Worm (Caenorhabditis elegans) whole organism, L3 larva: Measurements from ENCODE around the gene clh-1.

ENCODE experiments used
- R02D3.7 ChIP-seq: fragments of 150-350 bp; optimal IDR thresholded peaks from 2 replicates; lab custom pipeline; 2014; ENCODE audit warnings: missing biosample characterization, missing genetic modification characterization
- aly-2 ChIP-seq: fragments of 150-350 bp; optimal IDR thresholded peaks from 2 replicates; lab custom pipeline; 2014; ENCODE audit warnings: missing biosample characterization, missing genetic modification characterization
- ceh-16 ChIP-seq: sonication (generic microtip); optimal IDR thresholded peaks from 2 replicates; lab custom pipeline; 2017; ENCODE audit warnings: missing biosample characterization, missing genetic modification characterization
- ceh-28 ChIP-seq: fragments of 150-350 bp; optimal IDR thresholded peaks from 2 replicates; lab custom pipeline; 2014; ENCODE audit warnings: missing biosample characterization, missing genetic modification reagents, missing genetic modification characterization
- ceh-82 ChIP-seq: fragments of 150-350 bp; optimal IDR thresholded peaks from 2 replicates; lab custom pipeline; 2014; ENCODE audit warnings: missing biosample characterization, missing genetic modification characterization
- ceh-9 ChIP-seq: sonication (generic microtip); optimal IDR thresholded peaks from 2 replicates; lab custom pipeline; 2018; ENCODE audit warnings: missing biosample characterization, missing genetic modification characterization
- egl-27 ChIP-seq: sonication (generic microtip); optimal IDR thresholded peaks from 4 replicates; lab custom pipeline; 2017; ENCODE audit warnings: missing biosample characterization, missing genetic modification reagents, missing genetic modification characterization
- elt-1 ChIP-seq: fragments of 150-350 bp; optimal IDR thresholded peaks from 2 replicates; lab custom pipeline; 2014; ENCODE audit warnings: missing biosample characterization, missing genetic modification characterization
- elt-2 ChIP-seq: sonication (generic microtip); optimal IDR thresholded peaks from 2 replicates; lab custom pipeline; 2016; ENCODE audit warnings: missing genetic modification reagents, mild to moderate bottlenecking, missing genetic modification characterization, missing compliant biosample characterization
- elt-3 ChIP-seq, 3 experiments: fragments of 150-350 bp in 1 of 3; sonication (generic microtip) in 2 of 3; optimal IDR thresholded peaks; 2 replicates in 2 of 3; 4 replicates in 1 of 3; lab custom pipeline; 2014 to 2017; ENCODE audit warnings: missing biosample characterization in 3 of 3, missing genetic modification characterization in 3 of 3
- eor-1 ChIP-seq, 2 experiments: fragments of 150-350 bp; optimal IDR thresholded peaks; 2 replicates each; lab custom pipeline; 2014 to 2018; ENCODE audit warnings: missing biosample characterization in 2 of 2, missing genetic modification characterization in 2 of 2
- fkh-10 ChIP-seq: sonication (generic microtip); optimal IDR thresholded peaks from 2 replicates; lab custom pipeline; 2017; ENCODE audit warnings: missing biosample characterization, missing genetic modification reagents, missing genetic modification characterization
- fkh-2 ChIP-seq: fragments of 150-350 bp; optimal IDR thresholded peaks from 2 replicates; lab custom pipeline; 2014; ENCODE audit warnings: missing biosample characterization, missing genetic modification reagents, missing genetic modification characterization
- fos-1 ChIP-seq: fragments of 150-350 bp; optimal IDR thresholded peaks from 2 replicates; lab custom pipeline; 2014; ENCODE audit warnings: missing biosample characterization, missing genetic modification characterization
- hmg-11 ChIP-seq: sonication (generic microtip); optimal IDR thresholded peaks from 2 replicates; lab custom pipeline; 2016; ENCODE audit warnings: missing genetic modification characterization, missing compliant biosample characterization
- jun-1 ChIP-seq: fragments of 150-350 bp; optimal IDR thresholded peaks from 2 replicates; lab custom pipeline; 2014; ENCODE audit warnings: missing biosample characterization, missing genetic modification reagents, missing genetic modification characterization
- lin-15B ChIP-seq: fragments of 150-350 bp; optimal IDR thresholded peaks from 2 replicates; lab custom pipeline; 2014; ENCODE audit warnings: missing biosample characterization, missing genetic modification characterization
- lin-39 ChIP-seq: fragments of 150-350 bp; optimal IDR thresholded peaks from 2 replicates; lab custom pipeline; 2018; ENCODE audit warnings: missing biosample characterization, missing genetic modification reagents, missing genetic modification characterization
- mdl-1 ChIP-seq: fragments of 150-350 bp; optimal IDR thresholded peaks from 2 replicates; lab custom pipeline; 2014; ENCODE audit warnings: missing biosample characterization, missing genetic modification characterization
- mml-1 ChIP-seq: fragments of 150-350 bp; sonication (generic microtip); optimal IDR thresholded peaks from 3 replicates; lab custom pipeline; 2014; ENCODE audit warnings: missing biosample characterization, missing genetic modification characterization
- nfya-1 ChIP-seq: sonication (generic microtip); optimal IDR thresholded peaks from 2 replicates; lab custom pipeline; 2017; ENCODE audit warnings: missing genetic modification characterization, mild to moderate bottlenecking, missing compliant biosample characterization, antibody characterized with exemption, moderate library complexity; ENCODE audit not compliant: insufficient read depth
- nhr-11 ChIP-seq: fragments of 150-350 bp; optimal IDR thresholded peaks from 2 replicates; lab custom pipeline; 2014; ENCODE audit warnings: missing biosample characterization, missing genetic modification characterization
- nhr-12 ChIP-seq: fragments of 150-350 bp; optimal IDR thresholded peaks from 2 replicates; lab custom pipeline; 2014; ENCODE audit warnings: missing biosample characterization, missing genetic modification characterization
- nhr-23 ChIP-seq: fragments of 150-350 bp; optimal IDR thresholded peaks from 2 replicates; lab custom pipeline; 2014; ENCODE audit warnings: missing biosample characterization, missing genetic modification reagents, missing genetic modification characterization
- nhr-237 ChIP-seq: fragments of 150-350 bp; optimal IDR thresholded peaks from 2 replicates; lab custom pipeline; 2014; ENCODE audit warnings: missing biosample characterization, missing genetic modification characterization
- nhr-25 ChIP-seq: sonication (generic microtip); optimal IDR thresholded peaks from 2 replicates; lab custom pipeline; 2017; ENCODE audit warnings: missing biosample characterization, missing genetic modification characterization
- nhr-28 ChIP-seq: fragments of 150-350 bp; optimal IDR thresholded peaks from 2 replicates; lab custom pipeline; 2014; ENCODE audit warnings: missing biosample characterization, missing genetic modification characterization
- nhr-67 ChIP-seq: fragments of 150-350 bp; optimal IDR thresholded peaks from 2 replicates; lab custom pipeline; 2014; ENCODE audit warnings: missing biosample characterization, missing genetic modification characterization
- nhr-76 ChIP-seq: fragments of 150-350 bp; sonication (generic microtip); optimal IDR thresholded peaks from 5 replicates; lab custom pipeline; 2014; ENCODE audit warnings: missing biosample characterization, missing genetic modification characterization
- nhr-77 ChIP-seq: fragments of 150-350 bp; optimal IDR thresholded peaks from 2 replicates; lab custom pipeline; 2014; ENCODE audit warnings: missing biosample characterization, missing genetic modification characterization
- pha-4 ChIP-seq: fragments of 150-350 bp; optimal IDR thresholded peaks from 2 replicates; lab custom pipeline; 2014; ENCODE audit warnings: missing biosample characterization, missing genetic modification reagents, missing genetic modification characterization
- pqm-1 ChIP-seq: fragments of 150-350 bp; optimal IDR thresholded peaks from 2 replicates; lab custom pipeline; 2017; ENCODE audit warnings: missing biosample characterization, missing genetic modification characterization, inconsistent platforms
- sea-2 ChIP-seq: fragments of 150-350 bp; sonication (generic microtip); optimal IDR thresholded peaks from 4 replicates; lab custom pipeline; 2014; ENCODE audit warnings: missing biosample characterization, missing genetic modification reagents, missing genetic modification characterization
- tbx-2 ChIP-seq: sonication (generic microtip); optimal IDR thresholded peaks from 2 replicates; lab custom pipeline; 2016; ENCODE audit warnings: mild to moderate bottlenecking, missing genetic modification characterization, missing compliant biosample characterization
- unc-39 ChIP-seq: sonication (generic microtip); optimal IDR thresholded peaks from 4 replicates; lab custom pipeline; 2017; ENCODE audit warnings: missing biosample characterization, missing genetic modification characterization
- unc-62 ChIP-seq: fragments of 150-350 bp; sonication (generic microtip); optimal IDR thresholded peaks from 4 replicates; lab custom pipeline; 2014; ENCODE audit warnings: missing biosample characterization, missing genetic modification reagents, missing genetic modification characterization
- ztf-11 ChIP-seq: fragments of 150-350 bp; optimal IDR thresholded peaks from 2 replicates; lab custom pipeline; 2014; ENCODE audit warnings: missing biosample characterization, missing genetic modification characterization

clh-1 gene

DNA sequence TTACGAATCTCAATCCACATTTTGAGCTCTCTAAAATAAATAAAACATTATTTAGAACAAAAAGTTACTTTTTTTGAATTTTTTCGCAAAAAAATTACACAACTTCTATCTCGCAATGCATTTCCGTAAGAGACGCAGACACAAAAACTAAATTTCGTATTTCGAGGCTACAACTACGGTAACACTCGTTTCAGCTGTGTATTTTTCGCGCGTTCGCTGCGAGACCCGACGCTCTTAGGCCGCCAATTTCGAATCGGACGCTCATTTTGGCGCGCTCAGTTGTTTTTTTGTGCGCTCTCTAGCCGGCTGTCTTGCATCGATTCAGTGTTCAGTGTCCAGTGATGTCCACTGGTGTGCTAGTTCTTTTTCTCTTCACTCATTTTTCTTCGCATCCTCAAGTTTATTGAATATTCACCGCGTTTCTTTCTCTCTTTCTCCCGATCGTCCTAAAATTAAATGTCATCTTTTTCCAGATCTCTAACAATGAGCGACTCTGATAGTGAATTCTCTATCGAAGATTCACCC lies 18.5 kb upstream of the clh-1 start, which contains the start of the genes npp-3 and top-2 (continued):
- TF ChIP-seq ceh-82 (peak; percentile 77), nhr-25 (peak; percentile 97), ceh-9 (tag; lab: Kevin White, UChicago) (no peak), pha-4 (tag; lab: Kevin White, UChicago) (peak; percentile 98), mml-1 (no peak), mdl-1 (no peak), ztf-11 (tag; lab: Kevin White, UChicago) (no peak), elt-3 (tag; optimal IDR thresholded peaks at IDR 0.05; lab: Kevin White, UChicago) (no peak), fkh-2 (tag; lab: Kevin White, UChicago) (no peak), aly-2 (no peak), nhr-11 (tag; lab: Kevin White, UChicago) (peak; percentile 97), elt-2 (peak; percentile 69), tbx-2 (tag; lab: Kevin White, UChicago) (peak; percentile 75), nhr-76 (tag; lab: Kevin White, UChicago) (no peak), fos-1 (tag; lab: Kevin White, UChicago) (no peak), nhr-77 (tag; lab: Kevin White, UChicago) (peak; percentile 75), nfya-1 (tag; lab: Kevin White, UChicago) (peak; percentile 99), fkh-10 (peak; percentile 91), unc-39 (tag; lab: Kevin White, UChicago) (no peak), pqm-1 (tag; lab: Kevin White, UChicago) (peak; percentile 57)

DNA sequence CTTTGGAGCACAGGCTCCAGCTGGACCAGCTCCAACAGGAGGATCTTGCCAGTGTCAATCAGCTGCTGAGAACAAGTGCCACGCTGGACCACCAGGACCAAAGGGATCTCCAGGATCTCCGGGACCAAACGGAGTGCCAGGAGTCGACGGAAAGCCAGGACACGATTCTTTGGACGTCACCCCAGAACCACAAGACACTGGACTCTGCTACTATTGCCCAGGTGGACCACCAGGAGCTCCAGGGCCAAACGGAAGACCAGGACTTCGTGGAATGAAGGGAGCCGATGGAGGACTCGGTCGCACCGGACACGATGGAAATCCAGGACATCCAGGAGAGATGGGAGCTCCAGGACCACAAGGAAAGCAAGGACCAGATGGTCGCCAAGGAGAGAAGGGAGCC lies 12.6 kb upstream of the clh-1 start:
- TF ChIP-seq ceh-16 (tag; lab: Kevin White, UChicago) (no peak), nfya-1 (tag; lab: Kevin White, UChicago) (no peak), hmg-11 (tag; lab: Kevin White, UChicago) (no peak), nhr-12 (no peak), lin-39 (tag; lab: Kevin White, UChicago) (no peak), jun-1 (tag; lab: Kevin White, UChicago) (no peak), fkh-10 (no peak), sea-2 (GFP tag; lab: Kevin White, UChicago) (no peak)

DNA sequence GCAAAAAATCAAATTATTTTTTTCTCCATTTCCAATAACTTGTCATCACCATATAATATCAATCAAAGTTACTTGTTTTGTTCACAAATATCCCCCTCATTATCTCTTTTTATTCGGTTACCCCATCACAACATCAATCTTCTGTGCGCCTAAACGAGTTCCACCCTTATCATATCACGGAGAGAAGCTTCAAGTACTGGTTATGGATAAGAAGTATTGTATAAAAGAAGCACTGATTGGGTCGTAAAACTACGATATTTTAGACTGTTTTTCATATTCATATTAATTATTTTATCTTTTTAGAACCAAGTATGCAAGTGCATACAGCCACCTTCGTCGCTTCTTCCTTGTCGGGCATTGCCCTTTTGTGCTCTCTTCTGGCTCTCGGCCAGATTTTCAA lies 12.0 kb upstream of the clh-1 start, which contains the start of gene col-84:
TSS of gene col-84 (plus strand) at position 301 of the 400 bp plus-strand sequence.
- no peak for TF ChIP-seq egl-27 (tag; lab: Kevin White, UChicago)
- TF ChIP-seq sea-2 (GFP tag; lab: Kevin White, UChicago) = no peak
- TF ChIP-seq eor-1 (tag; optimal IDR thresholded peaks at IDR 0.05; lab: Kevin White, UChicago) = no peak
- no peak for TF ChIP-seq fos-1 (tag; lab: Kevin White, UChicago)
- no peak for TF ChIP-seq unc-39 (tag; lab: Kevin White, UChicago)
- TF ChIP-seq ceh-82 = no peak
- TF ChIP-seq nhr-28 (tag; lab: Kevin White, UChicago) = no peak
- TF ChIP-seq elt-3 (tag; optimal IDR thresholded peaks at IDR 0.05; lab: Kevin White, UChicago) = no peak
- no peak for TF ChIP-seq tbx-2 (tag; lab: Kevin White, UChicago)
- TF ChIP-seq elt-2 = no peak
- TF ChIP-seq lin-15B (tag; lab: Kevin White, UChicago) = no peak
- TF ChIP-seq fkh-10 = no peak
- no peak for TF ChIP-seq unc-62 (GFP tag; lab: Kevin White, UChicago)
- no peak for TF ChIP-seq nhr-23
- no peak for TF ChIP-seq jun-1 (tag; lab: Kevin White, UChicago)
- no peak for TF ChIP-seq pqm-1 (tag; lab: Kevin White, UChicago)
- TF ChIP-seq elt-1 (tag; lab: Kevin White, UChicago) = no peak

DNA sequence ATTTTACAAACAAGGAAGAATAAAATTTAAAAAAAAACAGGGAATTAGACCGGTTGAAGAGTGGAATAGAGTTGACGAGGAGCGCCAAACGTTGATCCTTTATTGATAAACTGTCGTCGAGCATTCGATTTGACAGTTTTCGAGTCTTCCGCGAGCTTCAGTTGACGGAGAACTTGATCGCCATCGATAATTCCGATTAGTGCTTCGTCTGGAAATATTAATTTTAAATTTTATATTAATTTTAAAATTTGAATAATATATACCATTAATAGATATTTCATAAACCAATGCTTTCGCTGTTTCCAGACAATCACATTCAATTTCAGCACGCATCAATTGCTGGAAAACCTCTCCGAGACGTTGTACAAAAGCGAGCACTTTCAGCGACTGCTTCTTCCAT lies 9.4 kb upstream of the clh-1 start, which contains the start of gene K12D12.4:
TSS of gene K12D12.4 (minus strand) at position 101 of the 400 bp plus-strand sequence.
- TF ChIP-seq nhr-237 (tag; lab: Kevin White, UChicago) (no peak), R02D3.7 (tag; lab: Kevin White, UChicago) (no peak), elt-1 (tag; lab: Kevin White, UChicago) (no peak), mml-1 (no peak), elt-2 (no peak), ceh-82 (no peak), ceh-28 (tag; lab: Kevin White, UChicago) (no peak), unc-62 (GFP tag; lab: Kevin White, UChicago) (no peak), nhr-77 (tag; lab: Kevin White, UChicago) (no peak), sea-2 (GFP tag; lab: Kevin White, UChicago) (no peak), nhr-67 (no peak)
